Fruit fly (Drosophila melanogaster) Kc167 (cell line): ENCODE data around the gene Son.

Experiments used
- Myc ChIP-seq: fragments of >200 bp; optimal IDR thresholded peaks from 2 replicates; lab custom pipeline; 2017; ENCODE audit warnings: missing external identifiers
- Sin3A ChIP-seq: fragments of >200 bp; optimal IDR thresholded peaks from 2 replicates; lab custom pipeline; 2018; ENCODE audit warnings: missing external identifiers
- h ChIP-seq: fragments of >200 bp; optimal IDR thresholded peaks from 3 replicates; lab custom pipeline; 2018; ENCODE audit warnings: missing external identifiers
- insv ChIP-seq: fragments of >200 bp; optimal IDR thresholded peaks from 3 replicates; lab custom pipeline; 2018; ENCODE audit warnings: missing external identifiers
- psq ChIP-seq: fragments of >200 bp; optimal IDR thresholded peaks from 2 replicates; lab custom pipeline; 2017; ENCODE audit warnings: missing external identifiers
- ttk ChIP-seq: sonication (Bioruptor generic); optimal IDR thresholded peaks from 2 replicates; lab custom pipeline; 2017; ENCODE audit warnings: missing external identifiers

DNA sequence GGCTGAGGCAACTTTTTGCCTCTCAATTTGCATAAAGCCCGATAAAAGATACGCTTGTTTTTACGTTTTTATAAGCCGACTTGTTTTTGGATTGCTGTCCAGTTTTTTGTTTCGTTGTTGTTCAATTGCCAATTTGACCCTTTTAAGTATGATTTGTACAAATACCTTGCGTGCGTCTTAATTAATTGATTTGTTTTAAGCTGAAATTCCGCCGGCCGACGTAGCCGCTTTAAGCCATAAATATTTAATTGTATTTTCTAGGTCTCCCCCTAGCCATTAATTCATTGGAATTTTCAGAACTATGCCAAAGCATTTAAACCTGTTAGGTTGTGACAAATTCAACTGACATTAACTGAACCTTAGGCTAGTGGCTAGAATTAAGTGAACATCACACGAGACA lies 18.8 kb downstream of the Son start:
- TF ChIP-seq psq (lab: Kevin White, UChicago) (no peak), insv (lab: Kevin White, UChicago) (no peak), h (lab: Kevin White, UChicago) (no peak), Myc (no peak), ttk (no peak), Sin3A (lab: Kevin White, UChicago) (no peak)
